Fruit fly (Drosophila melanogaster) whole organism, embryonic: ENCODE measurements around the gene CG15209.

ENCODE experiments used
- Atf6 ChIP-seq: fragments of 200-800 bp; sonication (Bioruptor generic); IDR thresholded peaks from 2 replicates; pipeline ENCODE4 v1.3.6; 2022; ENCODE audit warnings: missing biosample characterization, missing genetic modification characterization
- CG10543 ChIP-seq: fragments of 200-800 bp; sonication (Bioruptor generic); optimal IDR thresholded peaks from 3 replicates; lab custom pipeline; 2017; ENCODE audit warnings: missing biosample characterization, mild to moderate bottlenecking, missing genetic modification characterization, moderate library complexity
- CG10565 ChIP-seq: fragments of 200-800 bp; sonication (Bioruptor generic); optimal IDR thresholded peaks from 3 replicates; lab custom pipeline; 2016; ENCODE audit warnings: missing biosample characterization, mild to moderate bottlenecking, missing genetic modification characterization
- CG11504 ChIP-seq: fragments of 200-800 bp; sonication (Bioruptor generic); optimal IDR thresholded peaks from 3 replicates; lab custom pipeline; 2019; ENCODE audit warnings: missing biosample characterization, mild to moderate bottlenecking, missing genetic modification characterization, moderate library complexity
- CG11560 ChIP-seq: fragments of 200-800 bp; sonication (Bioruptor generic); IDR thresholded peaks from 3 replicates; pipeline ENCODE4 v1.3.6; 2022; ENCODE audit warnings: missing biosample characterization, missing genetic modification characterization
- CG13287 ChIP-seq: fragments of 200-800 bp; sonication (Bioruptor generic); IDR thresholded peaks from 2 replicates; pipeline ENCODE4 v1.3.6; 2022; ENCODE audit warnings: missing biosample characterization, missing genetic modification characterization; ENCODE audit not compliant: partially characterized antibody
- CG15479 ChIP-seq: fragments of 200-800 bp; sonication (Bioruptor generic); optimal IDR thresholded peaks from 3 replicates; lab custom pipeline; 2019; ENCODE audit warnings: missing biosample characterization, mild to moderate bottlenecking, missing genetic modification characterization, moderate library complexity
- CG18262 ChIP-seq: fragments of 200-800 bp; optimal IDR thresholded peaks from 3 replicates; lab custom pipeline; 2019; ENCODE audit warnings: missing biosample characterization, mild to moderate bottlenecking, missing genetic modification characterization, moderate library complexity
- CG18599 ChIP-seq: fragments of 200-800 bp; sonication (Bioruptor generic); optimal IDR thresholded peaks from 3 replicates; lab custom pipeline; 2017; ENCODE audit warnings: missing biosample characterization, missing genetic modification characterization, mild to moderate bottlenecking, moderate library complexity, missing genetic modification reagents
- CG2120 ChIP-seq: fragments of 200-800 bp; sonication (Bioruptor generic); optimal IDR thresholded peaks from 3 replicates; lab custom pipeline; 2016; ENCODE audit warnings: missing biosample characterization, missing genetic modification characterization
- CG2202 ChIP-seq: fragments of 200-800 bp; sonication (Bioruptor generic); optimal IDR thresholded peaks from 2 replicates; lab custom pipeline; 2018; ENCODE audit warnings: missing biosample characterization, mild to moderate bottlenecking, missing genetic modification characterization
- CG31388 ChIP-seq: fragments of 200-800 bp; sonication (Bioruptor generic); optimal IDR thresholded peaks from 2 replicates; lab custom pipeline; 2016; ENCODE audit warnings: missing biosample characterization, missing genetic modification characterization
- CG3163 ChIP-seq: fragments of 200-800 bp; sonication (Bioruptor generic); optimal IDR thresholded peaks from 3 replicates; lab custom pipeline; 2016; ENCODE audit warnings: missing biosample characterization, missing genetic modification characterization
- CG4360 ChIP-seq: fragments of 200-800 bp; sonication (Bioruptor generic); IDR thresholded peaks from 2 replicates; pipeline ENCODE4 v1.3.6; 2022; ENCODE audit warnings: missing biosample characterization, missing genetic modification characterization
- CG6175 ChIP-seq: fragments of 200-800 bp; sonication (Bioruptor generic); IDR thresholded peaks from 3 replicates; pipeline ENCODE4 v1.3.6; 2022; ENCODE audit warnings: missing biosample characterization, missing genetic modification characterization
- CG6654 ChIP-seq: fragments of 200-800 bp; sonication (Bioruptor generic); optimal IDR thresholded peaks from 2 replicates; lab custom pipeline; 2017; ENCODE audit warnings: missing biosample characterization, mild to moderate bottlenecking, missing genetic modification characterization
- CG6683 ChIP-seq: fragments of 200-800 bp; sonication (Bioruptor generic); optimal IDR thresholded peaks from 2 replicates; lab custom pipeline; 2017; ENCODE audit warnings: missing biosample characterization, mild to moderate bottlenecking, missing genetic modification characterization, missing genetic modification reagents
- CG6689 ChIP-seq: fragments of 200-800 bp; sonication (Bioruptor generic); IDR thresholded peaks from 2 replicates; pipeline ENCODE4 v1.3.6; 2022; ENCODE audit warnings: missing biosample characterization, missing genetic modification characterization
- CG6765 ChIP-seq: fragments of 200-800 bp; sonication (Bioruptor generic); optimal IDR thresholded peaks from 3 replicates; lab custom pipeline; 2017; ENCODE audit warnings: missing biosample characterization, mild to moderate bottlenecking, missing genetic modification characterization
- CG8290 ChIP-seq, 3 experiments: fragments of 200-800 bp; sonication (Bioruptor generic); optimal IDR thresholded peaks; 2 replicates each; lab custom pipeline; 2016 to 2019; ENCODE audit warnings: missing biosample characterization in 3 of 3, missing genetic modification characterization in 3 of 3, mild to moderate bottlenecking in 2 of 3, moderate library complexity in 1 of 3
- CG9609 ChIP-seq: fragments of 200-800 bp; sonication (Bioruptor generic); optimal IDR thresholded peaks from 3 replicates; lab custom pipeline; 2016; ENCODE audit warnings: missing biosample characterization, missing genetic modification characterization
- CG9817 ChIP-seq: fragments of 200-800 bp; sonication (Bioruptor generic); optimal IDR thresholded peaks from 2 replicates; lab custom pipeline; 2018; ENCODE audit warnings: missing biosample characterization, mild to moderate bottlenecking, missing genetic modification characterization, moderate library complexity
- Dek ChIP-seq: fragments of 200-800 bp; sonication (Bioruptor generic); optimal IDR thresholded peaks from 3 replicates; lab custom pipeline; 2019; ENCODE audit warnings: missing biosample characterization, mild to moderate bottlenecking, missing genetic modification characterization, moderate library complexity
- Elba2 ChIP-seq: fragments of 200-800 bp; sonication (Bioruptor generic); optimal IDR thresholded peaks from 3 replicates; lab custom pipeline; 2016; ENCODE audit warnings: missing biosample characterization, missing genetic modification characterization
- Hmr ChIP-seq: fragments of 200-800 bp; sonication (Bioruptor generic); optimal IDR thresholded peaks from 3 replicates; lab custom pipeline; 2017; ENCODE audit warnings: mild to moderate bottlenecking, missing biosample characterization, missing genetic modification reagents, missing genetic modification characterization
- Meics ChIP-seq: fragments of 200-800 bp; sonication (Bioruptor generic); optimal IDR thresholded peaks from 2 replicates; lab custom pipeline; 2017; ENCODE audit warnings: missing biosample characterization, mild to moderate bottlenecking, missing genetic modification characterization
- Poxn ChIP-seq: fragments of 200-800 bp; sonication (Bioruptor generic); IDR thresholded peaks from 2 replicates; pipeline ENCODE4 v1.3.6; 2022; ENCODE audit warnings: missing biosample characterization, missing genetic modification characterization
- Scr ChIP-seq: fragments of 200-800 bp; sonication (Bioruptor generic); IDR thresholded peaks from 2 replicates; pipeline ENCODE4 v1.3.6; 2022; ENCODE audit warnings: missing biosample characterization, missing genetic modification characterization; ENCODE audit not compliant: partially characterized antibody
- Sin3A ChIP-seq: fragments of >200 bp; optimal IDR thresholded peaks from 2 replicates; lab custom pipeline; 2018
- Stat92E ChIP-seq, 3 experiments: fragments of >200 bp in 2 of 3; fragments of 200-800 bp in 1 of 3; sonication (Bioruptor generic) in 1 of 3; optimal IDR thresholded peaks; 2 replicates each; lab custom pipeline; 2017 to 2019; ENCODE audit warnings: missing biosample characterization in 3 of 3, missing genetic modification characterization in 3 of 3, mild to moderate bottlenecking in 1 of 3, moderate library complexity in 1 of 3
- ci ChIP-seq: fragments of 200-800 bp; sonication (Bioruptor generic); IDR thresholded peaks from 3 replicates; pipeline ENCODE4 v1.3.6; 2022; ENCODE audit warnings: missing biosample characterization, missing genetic modification characterization
- dati ChIP-seq: fragments of 200-800 bp; sonication (Bioruptor generic); IDR thresholded peaks from 2 replicates; pipeline ENCODE4 v1.3.6; 2022; ENCODE audit warnings: missing biosample characterization, missing genetic modification characterization
- dm ChIP-seq: fragments of 200-800 bp; sonication (Bioruptor generic); optimal IDR thresholded peaks from 3 replicates; lab custom pipeline; 2016; ENCODE audit warnings: missing biosample characterization, missing genetic modification characterization
- ems ChIP-seq: fragments of 200-800 bp; sonication (Bioruptor generic); optimal IDR thresholded peaks from 3 replicates; lab custom pipeline; 2016; ENCODE audit warnings: missing biosample characterization, missing genetic modification characterization
- gem ChIP-seq: fragments of 200-800 bp; sonication (Bioruptor generic); optimal IDR thresholded peaks from 2 replicates; lab custom pipeline; 2019; ENCODE audit warnings: missing biosample characterization, mild to moderate bottlenecking, missing genetic modification characterization, moderate library complexity
- lbe ChIP-seq: fragments of 200-800 bp; sonication (Bioruptor generic); optimal IDR thresholded peaks from 2 replicates; lab custom pipeline; 2016; ENCODE audit warnings: missing biosample characterization, mild to moderate bottlenecking, missing genetic modification characterization
- nom ChIP-seq: fragments of 200-800 bp; sonication (Bioruptor generic); optimal IDR thresholded peaks from 2 replicates; lab custom pipeline; 2017; ENCODE audit warnings: missing biosample characterization, missing genetic modification characterization, mild to moderate bottlenecking, moderate library complexity, missing genetic modification reagents
- org-1 ChIP-seq: fragments of 200-800 bp; sonication (Bioruptor generic); optimal IDR thresholded peaks from 2 replicates; lab custom pipeline; 2017; ENCODE audit warnings: missing biosample characterization, missing genetic modification characterization
- pan ChIP-seq, 4 experiments: fragments of >200 bp in 3 of 4; fragments of 200-800 bp in 1 of 4; sonication (Bioruptor generic) in 1 of 4; optimal IDR thresholded peaks in 3 of 4; IDR thresholded peaks in 1 of 4; 2 replicates each; pipeline versions ENCODE4 v1.3.6 to Lab custom; 2017 to 2022; ENCODE audit warnings: missing biosample characterization in 2 of 4, missing genetic modification characterization in 2 of 4, mixed read lengths in 1 of 4
- phol ChIP-seq: fragments of 200-800 bp; sonication (Bioruptor generic); optimal IDR thresholded peaks from 3 replicates; lab custom pipeline; 2018; ENCODE audit warnings: missing biosample characterization, mild to moderate bottlenecking, missing genetic modification characterization, moderate library complexity
- row ChIP-seq: fragments of 200-800 bp; sonication (Bioruptor generic); IDR thresholded peaks from 3 replicates; pipeline ENCODE4 v1.3.6; 2022; ENCODE audit warnings: missing biosample characterization, missing genetic modification characterization
- scrt ChIP-seq: fragments of 200-800 bp; sonication (Bioruptor generic); optimal IDR thresholded peaks from 2 replicates; lab custom pipeline; 2018; ENCODE audit warnings: missing biosample characterization, mild to moderate bottlenecking, missing genetic modification characterization, moderate library complexity
- sens ChIP-seq: fragments of 200-800 bp; sonication (Bioruptor generic); peaks from one replicate; lab custom pipeline; 2016; ENCODE audit warnings: missing biosample characterization, missing genetic modification characterization
- sr ChIP-seq: fragments of 200-800 bp; sonication (Bioruptor generic); IDR thresholded peaks from 3 replicates; pipeline ENCODE4 v1.3.6; 2022; ENCODE audit warnings: missing biosample characterization, missing genetic modification characterization
- stc ChIP-seq: fragments of 200-800 bp; sonication (Bioruptor generic); IDR thresholded peaks from 2 replicates; pipeline ENCODE4 v1.3.6; 2022; ENCODE audit warnings: missing biosample characterization, missing genetic modification characterization
- zfh1 ChIP-seq: fragments of 200-800 bp; sonication (Bioruptor generic); IDR thresholded peaks from 3 replicates; pipeline ENCODE4 v1.3.6; 2022; ENCODE audit warnings: missing biosample characterization, missing genetic modification characterization

Gene CG15209

dm6 chrX:10805651-10806191 is 36.3 kb upstream of the CG15209 start (continued):
- TF ChIP-seq Hmr (GFP tag; lab: Kevin White, UChicago) (peak; percentile 14), Stat92E (GFP tag; optimal IDR thresholded peaks at IDR 0.05; lab: Kevin White, UChicago) (peak in 1 of 3 experiments; percentile 20), ems (GFP tag; lab: Kevin White, UChicago) (no peak), sr (GFP tag; lab: Robert Waterston, UW) (peak; percentile 85), CG11560 (tag; lab: Robert Waterston, UW) (no peak), Sin3A (lab: Kevin White, UChicago) (no peak), Meics (GFP tag; lab: Kevin White, UChicago) (no peak), CG9817 (tag; lab: Kevin White, UChicago) (no peak), CG13287 (peak; percentile 59; the same call in 1 of the 2 replicates), dm (GFP tag; lab: Kevin White, UChicago) (peak; percentile 65), CG6765 (GFP tag; lab: Kevin White, UChicago) (no peak), CG8290 (GFP tag; optimal IDR thresholded peaks at IDR 0.05; lab: Kevin White, UChicago) (no peak), CG8290 (tag; optimal IDR thresholded peaks at IDR 0.05; lab: Kevin White, UChicago) (peak in 1 of 2 experiments; percentile 6), CG18262 (no peak), pan (optimal IDR thresholded peaks at IDR 0.05; lab: Kevin White, UChicago) (no peak), pan (GFP tag; optimal IDR thresholded peaks at IDR 0.05 in 1 of 2, IDR thresholded peaks at IDR 0.05 in 1 of 2) (no peak), ci (0 out of 3 replicates have a peak, but pooled peaks have one; percentile 11), CG6654 (no peak), CG9609 (GFP tag; lab: Kevin White, UChicago) (no peak), nom (GFP tag; lab: Kevin White, UChicago) (peak; percentile 97)

dm6 chrX:10806718-10807412 is 35.1 kb upstream of the CG15209 start:
- TF ChIP-seq lbe (GFP tag; lab: Kevin White, UChicago) (peak; percentile 0), Scr (GFP tag; lab: Robert Waterston, UW) (0 out of 2 replicates have a peak, but pooled peaks have one; percentile 10), CG10565 (GFP tag; lab: Kevin White, UChicago) (no peak), Dek (no peak), stc (GFP tag; lab: Robert Waterston, UW) (peak; percentile 9; the same call in 1 of the 2 replicates), org-1 (GFP tag; lab: Kevin White, UChicago) (no peak), row (GFP tag; lab: Robert Waterston, UW) (peak; percentile 42; the same call in 1 of the 3 replicates), CG6683 (GFP tag; lab: Kevin White, UChicago) (no peak), CG2202 (tag; lab: Kevin White, UChicago) (no peak), Atf6 (peak; percentile 29; the same call in 1 of the 2 replicates), scrt (GFP tag; lab: Kevin White, UChicago) (no peak), CG10543 (GFP tag; lab: Kevin White, UChicago) (no peak), CG13287 (0 out of 2 replicates have a peak, but pooled peaks have one; percentile 10), CG18599 (peak; percentile 33), dati (GFP tag; lab: Robert Waterston, UW) (no peak), phol (tag; lab: Kevin White, UChicago) (peak; percentile 6), CG6689 (no peak), zfh1 (GFP tag; lab: Robert Waterston, UW) (no peak), Elba2 (GFP tag; lab: Kevin White, UChicago) (peak; percentile 71), CG3163 (GFP tag; lab: Kevin White, UChicago) (peak; percentile 25), gem (tag; lab: Kevin White, UChicago) (peak; percentile 8), sens (peak; percentile 51), CG11504 (tag; lab: Kevin White, UChicago) (peak; percentile 8), CG31388 (GFP tag; lab: Kevin White, UChicago) (no peak), CG15479 (peak; percentile 19), CG6175 (GFP tag; lab: Robert Waterston, UW) (no peak), Stat92E (GFP tag; optimal IDR thresholded peaks at IDR 0.05; lab: Kevin White, UChicago) (no peak), CG2120 (GFP tag; lab: Kevin White, UChicago) (peak; percentile 17), Poxn (GFP tag; lab: Robert Waterston, UW) (no peak), CG4360 (0 out of 2 replicates have a peak, but pooled peaks have one; percentile 53)
